Fruit fly (Drosophila melanogaster) whole organism, embryonic: ENCODE measurements around the gene Sf3b2.

Experiments used
- Ada2b ChIP-seq: fragments of 200-800 bp; sonication (Bioruptor generic); IDR thresholded peaks from 2 replicates; pipeline ENCODE4 v1.3.6; 2022; ENCODE audit warnings: missing biosample characterization, missing genetic modification characterization
- Atf-2 ChIP-seq: fragments of 200-800 bp; sonication (Bioruptor generic); optimal IDR thresholded peaks from 2 replicates; lab custom pipeline; 2016; ENCODE audit warnings: missing biosample characterization, missing genetic modification characterization
- CG11247 ChIP-seq: fragments of 200-800 bp; sonication (Bioruptor generic); IDR thresholded peaks from 2 replicates; pipeline ENCODE4 v1.3.6; 2022; ENCODE audit warnings: missing biosample characterization, missing genetic modification characterization
- CG13296 ChIP-seq: fragments of 200-800 bp; sonication (Bioruptor generic); optimal IDR thresholded peaks from 3 replicates; lab custom pipeline; 2018; ENCODE audit warnings: missing biosample characterization, mild to moderate bottlenecking, missing genetic modification characterization
- CG14965 ChIP-seq: fragments of 200-800 bp; sonication (Bioruptor generic); optimal IDR thresholded peaks from 2 replicates; lab custom pipeline; 2016; ENCODE audit warnings: missing biosample characterization, missing genetic modification characterization, borderline replicate concordance
- CG15479 ChIP-seq: fragments of 200-800 bp; sonication (Bioruptor generic); optimal IDR thresholded peaks from 3 replicates; lab custom pipeline; 2019; ENCODE audit warnings: missing biosample characterization, mild to moderate bottlenecking, missing genetic modification characterization, moderate library complexity
- CG15601 ChIP-seq: fragments of 200-800 bp; sonication (Bioruptor generic); optimal IDR thresholded peaks from 3 replicates; lab custom pipeline; 2019; ENCODE audit warnings: missing biosample characterization, mild to moderate bottlenecking, missing genetic modification characterization, moderate library complexity
- CG1603 ChIP-seq: fragments of 200-800 bp; sonication (Bioruptor generic); optimal IDR thresholded peaks from 2 replicates; lab custom pipeline; 2019; ENCODE audit warnings: missing biosample characterization, mild to moderate bottlenecking, missing genetic modification characterization, moderate library complexity
- CG1647 ChIP-seq: fragments of 200-800 bp; sonication (Bioruptor generic); optimal IDR thresholded peaks from 3 replicates; lab custom pipeline; 2016; ENCODE audit warnings: missing biosample characterization, missing genetic modification characterization
- CG17385 ChIP-seq: fragments of 200-800 bp; sonication (Bioruptor generic); optimal IDR thresholded peaks from 3 replicates; lab custom pipeline; 2018; ENCODE audit warnings: missing biosample characterization, mild to moderate bottlenecking, missing genetic modification characterization
- CG30020 ChIP-seq: fragments of 200-800 bp; optimal IDR thresholded peaks from 2 replicates; lab custom pipeline; 2019; ENCODE audit warnings: missing biosample characterization, mild to moderate bottlenecking, missing genetic modification characterization, moderate library complexity
- CG32767 ChIP-seq: fragments of 200-800 bp; sonication (Bioruptor generic); IDR thresholded peaks from 2 replicates; pipeline ENCODE4 v1.3.6; 2022; ENCODE audit warnings: missing biosample characterization, missing genetic modification characterization
- CG3407 ChIP-seq: fragments of 200-800 bp; sonication (Bioruptor generic); optimal IDR thresholded peaks from 2 replicates; lab custom pipeline; 2018; ENCODE audit warnings: missing biosample characterization, mild to moderate bottlenecking, missing genetic modification characterization
- CG34422 ChIP-seq: fragments of 200-800 bp; sonication (Bioruptor generic); IDR thresholded peaks from 3 replicates; pipeline ENCODE4 v1.3.6; 2022; ENCODE audit warnings: missing biosample characterization, missing genetic modification characterization
- CG4617 ChIP-seq: fragments of 200-800 bp; sonication (Bioruptor generic); optimal IDR thresholded peaks from 3 replicates; lab custom pipeline; 2016; ENCODE audit warnings: missing biosample characterization, missing genetic modification characterization, borderline replicate concordance
- CG4854 ChIP-seq: fragments of 200-800 bp; sonication (Bioruptor generic); optimal IDR thresholded peaks from 2 replicates; lab custom pipeline; 2016; ENCODE audit warnings: missing biosample characterization, missing genetic modification characterization, inconsistent platforms
- CG6272 ChIP-seq: fragments of 200-800 bp; sonication (Bioruptor generic); IDR thresholded peaks from 2 replicates; pipeline ENCODE4 v1.3.6; 2022; ENCODE audit warnings: missing biosample characterization, missing genetic modification characterization
- CG6791 ChIP-seq: fragments of 200-800 bp; sonication (Bioruptor generic); IDR thresholded peaks from 3 replicates; pipeline ENCODE4 v1.3.6; 2022; ENCODE audit warnings: missing biosample characterization, missing genetic modification characterization; ENCODE audit not compliant: partially characterized antibody
- CG7786 ChIP-seq: fragments of 200-800 bp; sonication (Bioruptor generic); optimal IDR thresholded peaks from 2 replicates; lab custom pipeline; 2016; ENCODE audit warnings: missing biosample characterization, missing genetic modification characterization
- CG7987 ChIP-seq: fragments of 200-800 bp; sonication (Bioruptor generic); optimal IDR thresholded peaks from 2 replicates; lab custom pipeline; 2018; ENCODE audit warnings: missing biosample characterization, mild to moderate bottlenecking, missing genetic modification characterization, moderate library complexity
- CG8359 ChIP-seq: fragments of 200-800 bp; sonication (Bioruptor generic); optimal IDR thresholded peaks from 2 replicates; lab custom pipeline; 2017; ENCODE audit warnings: missing biosample characterization, mild to moderate bottlenecking, missing genetic modification characterization, borderline replicate concordance
- CHES-1-like ChIP-seq: fragments of 200-800 bp; sonication (Bioruptor generic); optimal IDR thresholded peaks from 2 replicates; lab custom pipeline; 2016; ENCODE audit warnings: missing biosample characterization, missing genetic modification characterization
- D ChIP-seq, 2 experiments: fragments of 200-800 bp in 1 of 2; fragments of >200 bp in 1 of 2; sonication (Bioruptor generic) in 1 of 2; optimal IDR thresholded peaks; 2 replicates in 1 of 2; 3 replicates in 1 of 2; lab custom pipeline; 2017; ENCODE audit warnings: mild to moderate bottlenecking in 1 of 2, missing biosample characterization in 1 of 2, missing genetic modification characterization in 1 of 2, missing genetic modification reagents in 1 of 2
- Dad ChIP-seq: fragments of 200-800 bp; sonication (Bioruptor generic); optimal IDR thresholded peaks from 3 replicates; lab custom pipeline; 2016; ENCODE audit warnings: missing biosample characterization, missing genetic modification characterization
- HLH4C ChIP-seq: fragments of 200-800 bp; sonication (Bioruptor generic); IDR thresholded peaks from 3 replicates; pipeline ENCODE4 v1.3.6; 2022; ENCODE audit warnings: missing biosample characterization, missing genetic modification characterization; ENCODE audit not compliant: partially characterized antibody
- Jarid2 ChIP-seq: fragments of 200-800 bp; sonication (Bioruptor generic); optimal IDR thresholded peaks from 3 replicates; lab custom pipeline; 2017; ENCODE audit warnings: mild to moderate bottlenecking, missing biosample characterization, missing genetic modification reagents, missing genetic modification characterization
- Med ChIP-seq: fragments of 200-800 bp; sonication (Bioruptor generic); peaks from one replicate; lab custom pipeline; 2016; ENCODE audit warnings: missing biosample characterization, missing genetic modification characterization, mild to moderate bottlenecking, inconsistent platforms, moderate library complexity
- NK7.1 ChIP-seq: fragments of 200-800 bp; sonication (Bioruptor generic); optimal IDR thresholded peaks from 3 replicates; lab custom pipeline; 2016; ENCODE audit warnings: missing biosample characterization, missing genetic modification characterization
- Oli ChIP-seq: fragments of 200-800 bp; sonication (Bioruptor generic); optimal IDR thresholded peaks from 2 replicates; lab custom pipeline; 2018; ENCODE audit warnings: missing biosample characterization, mild to moderate bottlenecking, missing genetic modification characterization, moderate library complexity
- Pdp1 ChIP-seq, 2 experiments: fragments of 200-800 bp; sonication (Bioruptor generic); optimal IDR thresholded peaks; 3 replicates each; lab custom pipeline; 2016; ENCODE audit warnings: missing biosample characterization in 2 of 2, missing genetic modification characterization in 2 of 2, mild to moderate bottlenecking in 1 of 2, moderate library complexity in 1 of 2
- TFAM ChIP-seq: fragments of 200-800 bp; sonication (Bioruptor generic); optimal IDR thresholded peaks from 2 replicates; lab custom pipeline; 2017; ENCODE audit warnings: missing biosample characterization, missing genetic modification characterization, inconsistent platforms
- cad ChIP-seq: fragments of >200 bp; optimal IDR thresholded peaks from 2 replicates; lab custom pipeline; 2017; ENCODE audit warnings: missing biosample characterization, missing genetic modification characterization
- corto ChIP-seq: fragments of 200-800 bp; sonication (Bioruptor generic); optimal IDR thresholded peaks from 2 replicates; lab custom pipeline; 2016; ENCODE audit warnings: missing biosample characterization, mild to moderate bottlenecking, missing genetic modification characterization, moderate library complexity
- da ChIP-seq: fragments of 200-800 bp; sonication (Bioruptor generic); optimal IDR thresholded peaks from 2 replicates; lab custom pipeline; 2016; ENCODE audit warnings: missing biosample characterization, missing genetic modification characterization
- dati ChIP-seq: fragments of 200-800 bp; sonication (Bioruptor generic); IDR thresholded peaks from 2 replicates; pipeline ENCODE4 v1.3.6; 2022; ENCODE audit warnings: missing biosample characterization, missing genetic modification characterization
- eve ChIP-seq, 2 experiments: fragments of >200 bp; optimal IDR thresholded peaks; 2 replicates each; lab custom pipeline; 2017; ENCODE audit warnings: missing biosample characterization in 2 of 2, missing genetic modification characterization in 2 of 2
- fd64A ChIP-seq: fragments of 200-800 bp; sonication (Bioruptor generic); optimal IDR thresholded peaks from 3 replicates; lab custom pipeline; 2018; ENCODE audit warnings: missing biosample characterization, mild to moderate bottlenecking, missing genetic modification characterization
- ken ChIP-seq: fragments of 200-800 bp; sonication (Bioruptor generic); IDR thresholded peaks from 3 replicates; pipeline ENCODE4 v1.3.6; 2022; ENCODE audit warnings: missing biosample characterization, missing genetic modification characterization
- knrl ChIP-seq: fragments of 200-800 bp; sonication (Bioruptor generic); IDR thresholded peaks from 3 replicates; pipeline ENCODE4 v1.3.6; 2022; ENCODE audit warnings: missing biosample characterization, missing genetic modification characterization; ENCODE audit not compliant: partially characterized antibody
- lola ChIP-seq, 3 experiments: fragments of >200 bp in 2 of 3; fragments of 200-800 bp in 1 of 3; sonication (Bioruptor generic) in 1 of 3; optimal IDR thresholded peaks; 2 replicates each; lab custom pipeline; 2017 to 2019; ENCODE audit warnings: missing biosample characterization in 3 of 3, missing genetic modification characterization in 3 of 3, mild to moderate bottlenecking in 1 of 3, moderate library complexity in 1 of 3
- nerfin-2 ChIP-seq: fragments of 200-800 bp; sonication (Bioruptor generic); IDR thresholded peaks from 2 replicates; pipeline ENCODE4 v1.3.6; 2022; ENCODE audit warnings: missing biosample characterization, missing genetic modification characterization; ENCODE audit not compliant: partially characterized antibody
- oc ChIP-seq: fragments of 200-800 bp; sonication (Bioruptor generic); optimal IDR thresholded peaks from 2 replicates; lab custom pipeline; 2018; ENCODE audit warnings: missing biosample characterization, mild to moderate bottlenecking, missing genetic modification characterization, moderate library complexity
- otp ChIP-seq: fragments of 200-800 bp; sonication (Bioruptor generic); IDR thresholded peaks from 3 replicates; pipeline ENCODE4, ENCODE4 v1.3.6; 2022; ENCODE audit warnings: missing biosample characterization, missing genetic modification characterization
- pnt ChIP-seq: fragments of 200-800 bp; sonication (Bioruptor generic); optimal IDR thresholded peaks from 3 replicates; lab custom pipeline; 2016; ENCODE audit warnings: missing biosample characterization, missing genetic modification characterization
- psq ChIP-seq: fragments of 200-800 bp; sonication (Bioruptor generic); optimal IDR thresholded peaks from 2 replicates; lab custom pipeline; 2017; ENCODE audit warnings: missing biosample characterization, missing genetic modification characterization
- ranshi ChIP-seq: fragments of 200-800 bp; sonication (Bioruptor generic); IDR thresholded peaks from 2 replicates; pipeline ENCODE4 v1.3.6; 2022; ENCODE audit warnings: missing biosample characterization, missing genetic modification characterization
- row ChIP-seq: fragments of 200-800 bp; sonication (Bioruptor generic); IDR thresholded peaks from 3 replicates; pipeline ENCODE4 v1.3.6; 2022; ENCODE audit warnings: missing biosample characterization, missing genetic modification characterization
- sens ChIP-seq: fragments of 200-800 bp; sonication (Bioruptor generic); peaks from one replicate; lab custom pipeline; 2016; ENCODE audit warnings: missing biosample characterization, missing genetic modification characterization
- tll ChIP-seq, 2 experiments: fragments of 200-800 bp in 1 of 2; fragments of >200 bp in 1 of 2; sonication (Bioruptor generic) in 1 of 2; optimal IDR thresholded peaks; 2 replicates each; lab custom pipeline; 2017 to 2019; ENCODE audit warnings: missing biosample characterization in 2 of 2, missing genetic modification characterization in 2 of 2, mild to moderate bottlenecking in 1 of 2, moderate library complexity in 1 of 2
- unc-4 ChIP-seq: fragments of 200-800 bp; sonication (Bioruptor generic); IDR thresholded peaks from 2 replicates; pipeline ENCODE4 v1.3.6; 2022; ENCODE audit warnings: missing biosample characterization, missing genetic modification characterization; ENCODE audit not compliant: partially characterized antibody

Gene Sf3b2

dm6 chr2L:3005483-3005882 lies 23.5 kb downstream of the Sf3b2 start:
- no peak for TF ChIP-seq unc-4 (GFP tag; lab: Robert Waterston, UW)
- TF ChIP-seq CG6272 (GFP tag; lab: Robert Waterston, UW), result no peak
- no peak for TF ChIP-seq CG17385
- no peak for TF ChIP-seq Atf-2 (GFP tag; lab: Kevin White, UChicago)
- TF ChIP-seq CG13296 (GFP tag; lab: Kevin White, UChicago), result no peak
- TF ChIP-seq cad (GFP tag; lab: Kevin White, UChicago), result peak; percentile 96
- TF ChIP-seq psq (GFP tag; lab: Kevin White, UChicago), result no peak
- TF ChIP-seq lola (GFP tag; optimal IDR thresholded peaks at IDR 0.05; lab: Kevin White, UChicago), result no peak
- no peak for TF ChIP-seq CG32767 (GFP tag; lab: Robert Waterston, UW)
- TF ChIP-seq da, result no peak
- no peak for TF ChIP-seq D (optimal IDR thresholded peaks at IDR 0.05; lab: Kevin White, UChicago)
- TF ChIP-seq D (GFP tag; optimal IDR thresholded peaks at IDR 0.05; lab: Kevin White, UChicago), result no peak
- TF ChIP-seq CG4617 (GFP tag; lab: Kevin White, UChicago), result no peak
- no peak for TF ChIP-seq pnt (GFP tag; lab: Kevin White, UChicago)
- no peak for TF ChIP-seq CG6791 (GFP tag; lab: Robert Waterston, UW)
- no peak for TF ChIP-seq Jarid2 (GFP tag; lab: Kevin White, UChicago)
- TF ChIP-seq Oli, result no peak
- no peak for TF ChIP-seq CG3407 (GFP tag; lab: Kevin White, UChicago)
- peak in 1 of 2 experiments; percentile 43 for TF ChIP-seq Pdp1 (GFP tag; optimal IDR thresholded peaks at IDR 0.05; lab: Kevin White, UChicago)
- TF ChIP-seq CHES-1-like (GFP tag; lab: Kevin White, UChicago), result no peak
- peak in 1 of 2 experiments; percentile 77 for TF ChIP-seq tll (GFP tag; optimal IDR thresholded peaks at IDR 0.05; lab: Kevin White, UChicago)
- TF ChIP-seq knrl (GFP tag; lab: Robert Waterston, UW), result no peak
- peak; percentile 32 for TF ChIP-seq Med (GFP tag; lab: Kevin White, UChicago)
- no peak for TF ChIP-seq NK7.1 (GFP tag; lab: Kevin White, UChicago)
- TF ChIP-seq CG1647, result no peak
- no peak for TF ChIP-seq dati (GFP tag; lab: Robert Waterston, UW)
- TF ChIP-seq oc (tag; lab: Kevin White, UChicago), result no peak
- no peak for TF ChIP-seq eve (GFP tag; optimal IDR thresholded peaks at IDR 0.05; lab: Kevin White, UChicago)
- no peak for TF ChIP-seq CG15601 (tag; lab: Kevin White, UChicago)
- no peak for TF ChIP-seq ranshi (GFP tag; lab: Robert Waterston, UW)
- no peak for TF ChIP-seq CG7987 (GFP tag; lab: Kevin White, UChicago)
- no peak for TF ChIP-seq CG8359 (GFP tag; lab: Kevin White, UChicago)
- TF ChIP-seq row, result no peak
- TF ChIP-seq, all 482 proteins: peak for 4

dm6 chr2L:3004601-3005000 lies 24.4 kb downstream of the Sf3b2 start:
- no peak for TF ChIP-seq TFAM
- TF ChIP-seq row, result peak; percentile 20; the same call in 1 of the 3 replicates
- TF ChIP-seq otp (GFP tag; lab: Robert Waterston, UW), result no peak
- TF ChIP-seq CG30020 (tag; lab: Kevin White, UChicago), result no peak
- TF ChIP-seq CG14965 (GFP tag; lab: Kevin White, UChicago), result no peak
- 0 out of 3 replicates have a peak, but pooled peaks have one; percentile 20 for TF ChIP-seq CG34422 (GFP tag; lab: Robert Waterston, UW)
- no peak for TF ChIP-seq CG4854
- no peak for TF ChIP-seq fd64A (GFP tag; lab: Kevin White, UChicago)
- 0 out of 3 replicates have a peak, but pooled peaks have one; percentile 29 for TF ChIP-seq ken (GFP tag; lab: Robert Waterston, UW)
- peak; percentile 26 for TF ChIP-seq CG1603
- TF ChIP-seq nerfin-2 (GFP tag; lab: Robert Waterston, UW), result no peak
- no peak for TF ChIP-seq CG11247 (GFP tag; lab: Robert Waterston, UW)
- no peak for TF ChIP-seq Dad (GFP tag; lab: Kevin White, UChicago)
- TF ChIP-seq CG7786 (GFP tag; lab: Kevin White, UChicago), result no peak
- no peak for TF ChIP-seq dati (GFP tag; lab: Robert Waterston, UW)
- TF ChIP-seq Ada2b (GFP tag; lab: Robert Waterston, UW), result no peak
- TF ChIP-seq CG15479 (GFP tag; lab: Kevin White, UChicago), result no peak
- TF ChIP-seq sens (GFP tag; lab: Kevin White, UChicago), result peak; percentile 58
- no peak for TF ChIP-seq corto
- TF ChIP-seq HLH4C, result no peak
